Worm (Caenorhabditis elegans) whole organism, L4/young adult: ENCODE results near the gene irld-48.

Experiments
- W03F9.2 ChIP-seq: fragments of 150-350 bp; optimal IDR thresholded peaks from 2 replicates; lab custom pipeline; 2014; ENCODE audit warnings: missing biosample characterization, missing genetic modification characterization
- him-1 ChIP-seq: sonication (generic microtip); optimal IDR thresholded peaks from 2 replicates; lab custom pipeline; 2016; ENCODE audit warnings: missing genotype, missing genetic modification reagents, missing genetic modification characterization, missing compliant biosample characterization

DNA sequence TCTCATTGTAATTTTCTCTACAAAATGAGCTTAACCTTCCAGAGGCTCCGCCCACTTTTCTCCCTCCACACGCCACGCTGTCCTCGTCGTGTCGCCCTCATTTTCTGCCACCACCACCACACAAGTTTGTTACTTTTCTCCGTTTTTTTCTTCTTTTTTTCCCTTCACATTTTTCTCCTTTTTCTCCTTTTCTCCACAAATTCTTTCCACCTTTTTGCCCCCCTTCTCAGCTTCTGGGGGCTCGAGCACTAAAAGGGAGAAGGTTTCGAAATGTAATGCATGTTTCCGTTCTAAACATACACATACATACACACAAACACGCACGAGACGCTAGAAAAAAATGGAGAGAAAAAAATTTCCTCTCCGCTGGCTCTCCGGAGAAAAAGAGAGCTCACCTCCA, 20.7 kb downstream of the irld-48 start, which contains the start of gene nhr-88:
- TF ChIP-seq him-1 (no peak), W03F9.2 (tag; lab: Kevin White, UChicago) (no peak)
